Fruit fly (Drosophila melanogaster) whole organism, embryonic: ENCODE data around the gene N.

ENCODE experiments used
- Bgb ChIP-seq: fragments of 200-800 bp; sonication (Bioruptor generic); IDR thresholded peaks from 2 replicates; pipeline ENCODE4 v1.3.6; 2022; ENCODE audit warnings: missing biosample characterization, missing genetic modification characterization; ENCODE audit not compliant: partially characterized antibody
- CG10321 ChIP-seq: fragments of 200-800 bp; sonication (Bioruptor generic); IDR thresholded peaks from 2 replicates; pipeline ENCODE4 v1.3.6; 2022; ENCODE audit warnings: missing biosample characterization, missing genetic modification characterization
- CG10979 ChIP-seq: fragments of 200-800 bp; sonication (Bioruptor generic); optimal IDR thresholded peaks from 2 replicates; lab custom pipeline; 2018; ENCODE audit warnings: missing biosample characterization, mild to moderate bottlenecking, missing genetic modification characterization, moderate library complexity
- CG11093 ChIP-seq: fragments of 200-800 bp; sonication (Bioruptor generic); IDR thresholded peaks from 3 replicates; pipeline ENCODE4 v1.3.6; 2022; ENCODE audit warnings: missing biosample characterization, missing genetic modification characterization
- CG11560 ChIP-seq: fragments of 200-800 bp; sonication (Bioruptor generic); IDR thresholded peaks from 3 replicates; pipeline ENCODE4 v1.3.6; 2022; ENCODE audit warnings: missing biosample characterization, missing genetic modification characterization
- CG12942 ChIP-seq: fragments of 200-800 bp; sonication (Bioruptor generic); optimal IDR thresholded peaks from 3 replicates; lab custom pipeline; 2016; ENCODE audit warnings: missing biosample characterization, missing genetic modification characterization
- CG13123 ChIP-seq: fragments of 200-800 bp; sonication (Bioruptor generic); optimal IDR thresholded peaks from 2 replicates; lab custom pipeline; 2016; ENCODE audit warnings: missing biosample characterization, missing genetic modification characterization
- CG13624 ChIP-seq: fragments of 200-800 bp; sonication (Bioruptor generic); optimal IDR thresholded peaks from 2 replicates; lab custom pipeline; 2016; ENCODE audit warnings: missing biosample characterization, missing genetic modification characterization
- CG14667 ChIP-seq: fragments of 200-800 bp; sonication (Bioruptor generic); IDR thresholded peaks from 2 replicates; pipeline ENCODE4 v1.3.6; 2022; ENCODE audit warnings: missing biosample characterization, missing genetic modification characterization
- CG14710 ChIP-seq: fragments of 200-800 bp; sonication (Bioruptor generic); optimal IDR thresholded peaks from 3 replicates; lab custom pipeline; 2019; ENCODE audit warnings: missing biosample characterization, mild to moderate bottlenecking, missing genetic modification characterization, moderate library complexity
- CG15269 ChIP-seq: fragments of 200-800 bp; sonication (Bioruptor generic); optimal IDR thresholded peaks from 2 replicates; lab custom pipeline; 2018; ENCODE audit warnings: missing biosample characterization, mild to moderate bottlenecking, missing genetic modification characterization, moderate library complexity
- CG1603 ChIP-seq: fragments of 200-800 bp; sonication (Bioruptor generic); optimal IDR thresholded peaks from 2 replicates; lab custom pipeline; 2019; ENCODE audit warnings: missing biosample characterization, mild to moderate bottlenecking, missing genetic modification characterization, moderate library complexity
- CG17802 ChIP-seq: fragments of 200-800 bp; sonication (Bioruptor generic); optimal IDR thresholded peaks from 2 replicates; lab custom pipeline; 2018; ENCODE audit warnings: missing biosample characterization, mild to moderate bottlenecking, missing genetic modification characterization, moderate library complexity
- CG3281 ChIP-seq: fragments of 200-800 bp; sonication (Bioruptor generic); optimal IDR thresholded peaks from 3 replicates; lab custom pipeline; 2017; ENCODE audit warnings: missing biosample characterization, mild to moderate bottlenecking, missing genetic modification characterization
- CG3407 ChIP-seq: fragments of 200-800 bp; sonication (Bioruptor generic); optimal IDR thresholded peaks from 2 replicates; lab custom pipeline; 2018; ENCODE audit warnings: missing biosample characterization, mild to moderate bottlenecking, missing genetic modification characterization
- CG7357 ChIP-seq: fragments of 200-800 bp; sonication (Bioruptor generic); IDR thresholded peaks from 3 replicates; pipeline ENCODE4 v1.3.6; 2022; ENCODE audit warnings: missing biosample characterization, missing genetic modification characterization
- CG7839 ChIP-seq: fragments of 200-800 bp; sonication (Bioruptor generic); optimal IDR thresholded peaks from 3 replicates; lab custom pipeline; 2018; ENCODE audit warnings: missing biosample characterization, mild to moderate bottlenecking, missing genetic modification characterization, moderate library complexity
- CG8924 ChIP-seq: fragments of 200-800 bp; optimal IDR thresholded peaks from 3 replicates; lab custom pipeline; 2019; ENCODE audit warnings: missing biosample characterization, mild to moderate bottlenecking, missing genetic modification characterization, moderate library complexity
- D ChIP-seq, 2 experiments: fragments of 200-800 bp in 1 of 2; fragments of >200 bp in 1 of 2; sonication (Bioruptor generic) in 1 of 2; optimal IDR thresholded peaks; 2 replicates in 1 of 2; 3 replicates in 1 of 2; lab custom pipeline; 2017; ENCODE audit warnings: mild to moderate bottlenecking in 1 of 2, missing biosample characterization in 1 of 2, missing genetic modification characterization in 1 of 2, missing genetic modification reagents in 1 of 2
- Hr51 ChIP-seq, 2 experiments: fragments of 200-800 bp; sonication (Bioruptor generic); optimal IDR thresholded peaks; 2 replicates in 1 of 2; 3 replicates in 1 of 2; lab custom pipeline; 2016 to 2018; ENCODE audit warnings: missing biosample characterization in 2 of 2, missing genetic modification characterization in 2 of 2, mild to moderate bottlenecking in 1 of 2, moderate library complexity in 1 of 2
- Med ChIP-seq: fragments of 200-800 bp; sonication (Bioruptor generic); peaks from one replicate; lab custom pipeline; 2016; ENCODE audit warnings: missing biosample characterization, missing genetic modification characterization, mild to moderate bottlenecking, inconsistent platforms, moderate library complexity
- NC2α ChIP-seq: fragments of 200-800 bp; sonication (Bioruptor generic); optimal IDR thresholded peaks from 2 replicates; lab custom pipeline; 2016; ENCODE audit warnings: missing biosample characterization, missing genetic modification characterization
- Nf-YC ChIP-seq: fragments of 200-800 bp; optimal IDR thresholded peaks from 3 replicates; lab custom pipeline; 2019; ENCODE audit warnings: missing biosample characterization, mild to moderate bottlenecking, missing genetic modification characterization, moderate library complexity
- Pdp1 ChIP-seq, 2 experiments: fragments of 200-800 bp; sonication (Bioruptor generic); optimal IDR thresholded peaks; 3 replicates each; lab custom pipeline; 2016; ENCODE audit warnings: missing biosample characterization in 2 of 2, missing genetic modification characterization in 2 of 2, mild to moderate bottlenecking in 1 of 2, moderate library complexity in 1 of 2
- Rx ChIP-seq: fragments of 200-800 bp; sonication (Bioruptor generic); IDR thresholded peaks from 2 replicates; pipeline ENCODE4 v1.3.6; 2022; ENCODE audit warnings: missing biosample characterization, missing genetic modification characterization
- Side ChIP-seq: fragments of 200-800 bp; sonication (Bioruptor generic); optimal IDR thresholded peaks from 2 replicates; lab custom pipeline; 2016; ENCODE audit warnings: missing biosample characterization, missing genetic modification characterization
- Stat92E ChIP-seq, 3 experiments: fragments of >200 bp in 2 of 3; fragments of 200-800 bp in 1 of 3; sonication (Bioruptor generic) in 1 of 3; optimal IDR thresholded peaks; 2 replicates each; lab custom pipeline; 2017 to 2019; ENCODE audit warnings: missing biosample characterization in 3 of 3, missing genetic modification characterization in 3 of 3, mild to moderate bottlenecking in 1 of 3, moderate library complexity in 1 of 3
- YL-1 ChIP-seq: fragments of 200-800 bp; sonication (Bioruptor generic); optimal IDR thresholded peaks from 3 replicates; lab custom pipeline; 2017; ENCODE audit warnings: missing biosample characterization, mild to moderate bottlenecking, missing genetic modification characterization
- ase ChIP-seq: fragments of 200-800 bp; sonication (Bioruptor generic); IDR thresholded peaks from 3 replicates; pipeline ENCODE4 v1.3.6; 2022; ENCODE audit warnings: missing biosample characterization, missing genetic modification characterization
- chn ChIP-seq: fragments of 200-800 bp; sonication (Bioruptor generic); optimal IDR thresholded peaks from 2 replicates; lab custom pipeline; 2016; ENCODE audit warnings: missing biosample characterization, missing genetic modification characterization
- croc ChIP-seq: fragments of 200-800 bp; sonication (Bioruptor generic); conservative IDR thresholded peaks from 3 replicates; pipeline ENCODE4 v1.3.6; 2022; ENCODE audit warnings: missing biosample characterization, missing genetic modification characterization
- da ChIP-seq: fragments of 200-800 bp; sonication (Bioruptor generic); optimal IDR thresholded peaks from 2 replicates; lab custom pipeline; 2016; ENCODE audit warnings: missing biosample characterization, missing genetic modification characterization
- emc ChIP-seq: fragments of 200-800 bp; sonication (Bioruptor generic); optimal IDR thresholded peaks from 2 replicates; lab custom pipeline; 2016; ENCODE audit warnings: missing biosample characterization, missing genetic modification characterization
- fd96Cb ChIP-seq: fragments of 200-800 bp; sonication (Bioruptor generic); optimal IDR thresholded peaks from 2 replicates; lab custom pipeline; 2018; ENCODE audit warnings: missing biosample characterization, mild to moderate bottlenecking, missing genetic modification characterization, moderate library complexity
- gcm ChIP-seq: fragments of 200-800 bp; sonication (Bioruptor generic); optimal IDR thresholded peaks from 2 replicates; lab custom pipeline; 2019; ENCODE audit warnings: missing biosample characterization, mild to moderate bottlenecking, missing genetic modification characterization, moderate library complexity
- ham ChIP-seq: fragments of 200-800 bp; sonication (Bioruptor generic); IDR thresholded peaks from 2 replicates; pipeline ENCODE4 v1.3.6; 2022; ENCODE audit warnings: missing biosample characterization, missing genetic modification characterization
- jigr1 ChIP-seq: fragments of 200-800 bp; sonication (Bioruptor generic); IDR thresholded peaks from 3 replicates; pipeline ENCODE4 v1.3.6; 2022; ENCODE audit warnings: missing biosample characterization, missing genetic modification characterization
- ken ChIP-seq: fragments of 200-800 bp; sonication (Bioruptor generic); IDR thresholded peaks from 3 replicates; pipeline ENCODE4 v1.3.6; 2022; ENCODE audit warnings: missing biosample characterization, missing genetic modification characterization
- nerfin-2 ChIP-seq: fragments of 200-800 bp; sonication (Bioruptor generic); IDR thresholded peaks from 2 replicates; pipeline ENCODE4 v1.3.6; 2022; ENCODE audit warnings: missing biosample characterization, missing genetic modification characterization; ENCODE audit not compliant: partially characterized antibody
- onecut ChIP-seq: fragments of 200-800 bp; sonication (Bioruptor generic); IDR thresholded peaks from 2 replicates; pipeline ENCODE4 v1.3.6; 2022; ENCODE audit warnings: missing biosample characterization, missing genetic modification characterization
- repo ChIP-seq: fragments of 200-800 bp; sonication (Bioruptor generic); optimal IDR thresholded peaks from 2 replicates; lab custom pipeline; 2016; ENCODE audit warnings: missing biosample characterization, missing genetic modification characterization
- seq ChIP-seq: fragments of 200-800 bp; sonication (Bioruptor generic); IDR thresholded peaks from 2 replicates; pipeline ENCODE4 v1.3.6; 2022; ENCODE audit warnings: missing biosample characterization, missing genetic modification characterization
- sqz ChIP-seq: fragments of 200-800 bp; sonication (Bioruptor generic); optimal IDR thresholded peaks from 3 replicates; lab custom pipeline; 2018; ENCODE audit warnings: missing biosample characterization, mild to moderate bottlenecking, missing genetic modification characterization
- tio ChIP-seq: fragments of 200-800 bp; sonication (Bioruptor generic); optimal IDR thresholded peaks from 2 replicates; lab custom pipeline; 2017; ENCODE audit warnings: missing biosample characterization, missing genetic modification characterization, inconsistent platforms
- unpg ChIP-seq: fragments of 200-800 bp; sonication (Bioruptor generic); optimal IDR thresholded peaks from 3 replicates; lab custom pipeline; 2018; ENCODE audit warnings: missing biosample characterization, mild to moderate bottlenecking, missing genetic modification characterization, moderate library complexity
- usp ChIP-seq: fragments of >200 bp; optimal IDR thresholded peaks from 2 replicates; lab custom pipeline; 2017; ENCODE audit warnings: missing biosample characterization, missing genetic modification characterization
- vfl ChIP-seq: fragments of 200-800 bp; sonication (Bioruptor generic); optimal IDR thresholded peaks from 2 replicates; lab custom pipeline; 2016; ENCODE audit warnings: missing biosample characterization, missing genetic modification characterization

Gene N

dm6 chrX:3205887-3206794 is 71.5 kb downstream of the N start (continued):
- TF ChIP-seq Rx (peak; percentile 62; the same call in 1 of the 2 replicates), CG10321 (no peak; the same call in 1 of the 2 replicates), CG10979 (tag; lab: Kevin White, UChicago) (no peak), CG12942 (GFP tag; lab: Kevin White, UChicago) (peak; percentile 39), CG11093 (peak; percentile 24; the same call in 1 of the 3 replicates), CG15269 (tag; lab: Kevin White, UChicago) (peak; percentile 72), NC2α (no peak), repo (GFP tag; lab: Kevin White, UChicago) (peak; percentile 51), CG3407 (peak; percentile 7), CG1603 (tag; lab: Kevin White, UChicago) (peak; percentile 29), Pdp1 (GFP tag; optimal IDR thresholded peaks at IDR 0.05; lab: Kevin White, UChicago) (peak; percentile 63 to 66), YL-1 (GFP tag; lab: Kevin White, UChicago) (no peak), seq (GFP tag; lab: Robert Waterston, UW) (peak; percentile 76), gcm (GFP tag; lab: Kevin White, UChicago) (no peak), CG13624 (peak; percentile 70), CG14710 (tag; lab: Kevin White, UChicago) (no peak), ham (no peak), CG11560 (tag; lab: Robert Waterston, UW) (peak; percentile 58; the same call in 2 of the 3 replicates), CG17802 (peak; percentile 25), vfl (GFP tag; lab: Kevin White, UChicago) (peak; percentile 16), chn (GFP tag; lab: Kevin White, UChicago) (peak; percentile 47), Bgb (GFP tag; lab: Robert Waterston, UW) (no peak), Nf-YC (tag; lab: Kevin White, UChicago) (no peak), CG7839 (tag; lab: Kevin White, UChicago) (peak; percentile 71), fd96Cb (tag; lab: Kevin White, UChicago) (peak; percentile 47), Stat92E (GFP tag; optimal IDR thresholded peaks at IDR 0.05; lab: Kevin White, UChicago) (no peak), CG7357 (peak; percentile 57; the same call in 2 of the 3 replicates), sqz (GFP tag; lab: Kevin White, UChicago) (peak; percentile 55), tio (peak; percentile 32), CG14667 (peak; percentile 47; the same call in 1 of the 2 replicates), usp (GFP tag; lab: Kevin White, UChicago) (no peak), ken (GFP tag; lab: Robert Waterston, UW) (peak; percentile 74; the same call in 2 of the 3 replicates), Hr51 (GFP tag; optimal IDR thresholded peaks at IDR 0.05; lab: Kevin White, UChicago) (peak; percentile 52 to 66), CG13123 (GFP tag; lab: Kevin White, UChicago) (no peak), ase (GFP tag; lab: Robert Waterston, UW) (peak; percentile 55; the same call in 1 of the 3 replicates), da (GFP tag; lab: Kevin White, UChicago) (no peak), unpg (peak; percentile 55), croc (GFP tag; lab: Robert Waterston, UW) (peak; percentile 14; the same call in 1 of the 3 replicates), Med (GFP tag; lab: Kevin White, UChicago) (peak; percentile 92), onecut (GFP tag; lab: Robert Waterston, UW) (peak; percentile 79), Side (GFP tag; lab: Kevin White, UChicago) (peak; percentile 27), emc (GFP tag; lab: Kevin White, UChicago) (peak; percentile 47), CG8924 (tag; lab: Kevin White, UChicago) (peak; percentile 43), D (optimal IDR thresholded peaks at IDR 0.05; lab: Kevin White, UChicago) (no peak), D (GFP tag; optimal IDR thresholded peaks at IDR 0.05; lab: Kevin White, UChicago) (no peak), CG3281 (GFP tag; lab: Kevin White, UChicago) (peak; percentile 65), jigr1 (no peak; the same call in 2 of the 3 replicates), nerfin-2 (0 out of 2 replicates have a peak, but pooled peaks have one; percentile 32)
